Fruit fly (Drosophila melanogaster): ENCODE data around the gene CG13924.

DNA sequence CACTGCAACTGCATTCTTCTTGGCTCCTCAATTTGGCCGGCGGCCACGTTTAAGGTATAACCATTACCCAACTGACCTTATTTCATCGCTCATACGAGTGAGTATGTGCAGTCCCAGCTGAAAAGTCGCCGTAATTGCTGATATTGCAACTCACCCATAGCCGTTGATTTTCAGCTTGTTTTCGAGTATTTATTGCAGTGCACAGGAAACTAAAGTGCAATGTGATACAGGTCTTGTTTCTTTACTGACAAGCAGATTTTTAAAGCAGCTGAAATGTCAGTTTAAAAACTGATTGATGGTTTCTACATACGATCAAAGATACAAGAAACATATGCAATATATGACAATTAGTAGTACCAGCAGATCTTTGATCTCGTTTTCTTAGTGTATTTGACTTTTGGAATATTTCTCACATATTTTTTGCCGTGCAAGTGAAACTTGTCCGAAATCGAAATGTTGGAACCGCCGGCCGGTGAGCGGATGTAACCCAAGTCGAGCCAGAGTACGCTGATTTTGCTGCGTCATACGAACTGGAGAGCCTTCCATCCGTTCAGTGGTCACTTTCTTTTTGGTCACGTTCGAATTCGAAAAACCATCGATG lies 18.2 kb downstream of the CG13924 start:
- TF ChIP-seq CG8478 (optimal IDR thresholded peaks at IDR 0.05) = no peak
- no peak for TF ChIP-seq CTCF (optimal IDR thresholded peaks at IDR 0.05)
